Fruit fly (Drosophila melanogaster) whole organism, adult: ENCODE results near the gene eIF5B.

Experiments
- CG11617 ChIP-seq: fragments of 200-800 bp; sonication (Bioruptor generic); optimal IDR thresholded peaks from 2 replicates; lab custom pipeline; 2017; ENCODE audit warnings: mild to moderate bottlenecking, missing biosample characterization, missing genetic modification reagents, missing genetic modification characterization
- CG12768 ChIP-seq: fragments of 200-800 bp; sonication (Bioruptor generic); optimal IDR thresholded peaks from 2 replicates; lab custom pipeline; 2017; ENCODE audit warnings: missing biosample characterization, missing genetic modification characterization, mild to moderate bottlenecking, moderate library complexity, missing genetic modification reagents
- CG14711 ChIP-seq: fragments of 200-800 bp; sonication (Bioruptor generic); optimal IDR thresholded peaks from 2 replicates; lab custom pipeline; 2018; ENCODE audit warnings: missing biosample characterization, mild to moderate bottlenecking, missing genetic modification characterization, moderate library complexity
- CG1620 ChIP-seq: fragments of 200-800 bp; sonication (Bioruptor generic); optimal IDR thresholded peaks from 2 replicates; lab custom pipeline; 2016; ENCODE audit warnings: missing biosample characterization, missing genetic modification characterization
- CG33017 ChIP-seq: fragments of 200-800 bp; sonication (Bioruptor generic); optimal IDR thresholded peaks from 2 replicates; lab custom pipeline; 2018; ENCODE audit warnings: missing biosample characterization, mild to moderate bottlenecking, missing genetic modification characterization, moderate library complexity
- CG5204 ChIP-seq: fragments of 200-800 bp; sonication (Bioruptor generic); optimal IDR thresholded peaks from 2 replicates; lab custom pipeline; 2016; ENCODE audit warnings: missing biosample characterization, missing genetic modification characterization
- CG7045 ChIP-seq: fragments of 200-800 bp; sonication (Bioruptor generic); optimal IDR thresholded peaks from 2 replicates; lab custom pipeline; 2017; ENCODE audit warnings: missing biosample characterization, mild to moderate bottlenecking, missing genetic modification characterization
- CG7101 ChIP-seq: fragments of 200-800 bp; sonication (Bioruptor generic); optimal IDR thresholded peaks from 2 replicates; lab custom pipeline; 2018; ENCODE audit warnings: missing biosample characterization, mild to moderate bottlenecking, missing genetic modification characterization, moderate library complexity
- Clk ChIP-seq: fragments of 200-800 bp; sonication (Bioruptor generic); optimal IDR thresholded peaks from 2 replicates; lab custom pipeline; 2017; ENCODE audit warnings: missing biosample characterization, missing genetic modification characterization
- Crg-1 ChIP-seq: fragments of 200-800 bp; sonication (Bioruptor generic); optimal IDR thresholded peaks from 2 replicates; lab custom pipeline; 2016; ENCODE audit warnings: missing biosample characterization, missing genetic modification characterization
- Hr96 ChIP-seq: fragments of 200-800 bp; sonication (Bioruptor generic); optimal IDR thresholded peaks from 2 replicates; lab custom pipeline; 2016; ENCODE audit warnings: missing biosample characterization, missing genetic modification characterization
- Mnt ChIP-seq: fragments of 200-800 bp; sonication (Bioruptor generic); optimal IDR thresholded peaks from 2 replicates; lab custom pipeline; 2016; ENCODE audit warnings: missing biosample characterization, mild to moderate bottlenecking, missing genetic modification characterization
- bab1 ChIP-seq: fragments of 200-800 bp; sonication (Bioruptor generic); optimal IDR thresholded peaks from 3 replicates; lab custom pipeline; 2019; ENCODE audit warnings: missing biosample characterization, mild to moderate bottlenecking, missing genetic modification characterization, moderate library complexity
- cic ChIP-seq: fragments of 200-800 bp; sonication (Bioruptor generic); optimal IDR thresholded peaks from 2 replicates; lab custom pipeline; 2017; ENCODE audit warnings: missing biosample characterization, mild to moderate bottlenecking, missing genetic modification characterization, moderate library complexity
- cnc ChIP-seq, 2 experiments: fragments of >200 bp; optimal IDR thresholded peaks; 2 replicates each; lab custom pipeline; 2017
- kay ChIP-seq: fragments of 200-800 bp; sonication (Bioruptor generic); peaks from one replicate; lab custom pipeline; 2016; ENCODE audit warnings: missing biosample characterization, missing genetic modification characterization, borderline replicate concordance
- ovo ChIP-seq: fragments of 200-800 bp; sonication (Bioruptor generic); optimal IDR thresholded peaks from 2 replicates; lab custom pipeline; 2016; ENCODE audit warnings: missing biosample characterization, missing genetic modification characterization
- pad ChIP-seq: fragments of 200-800 bp; sonication (Bioruptor generic); optimal IDR thresholded peaks from 3 replicates; lab custom pipeline; 2017; ENCODE audit warnings: missing biosample characterization, missing genetic modification characterization, mild to moderate bottlenecking, moderate library complexity, missing genetic modification reagents
- tj ChIP-seq: fragments of 200-800 bp; sonication (Bioruptor generic); optimal IDR thresholded peaks from 3 replicates; lab custom pipeline; 2017; ENCODE audit warnings: missing biosample characterization, mild to moderate bottlenecking, missing genetic modification characterization, moderate library complexity
- toe ChIP-seq: fragments of 200-800 bp; sonication (Bioruptor generic); optimal IDR thresholded peaks from 2 replicates; lab custom pipeline; 2016; ENCODE audit warnings: missing biosample characterization, missing genetic modification characterization

Gene eIF5B

dm6 chr3L:3479551-3479950, 18.8 kb upstream of the eIF5B start:
- TF ChIP-seq cnc (optimal IDR thresholded peaks at IDR 0.05; lab: Kevin White, UChicago): no peak
- TF ChIP-seq CG11617 (GFP tag; lab: Kevin White, UChicago): no peak
- TF ChIP-seq CG5204: no peak
- TF ChIP-seq Mnt: no peak
- no peak for TF ChIP-seq Hr96
- no peak for TF ChIP-seq bab1 (GFP tag; lab: Kevin White, UChicago)
- TF ChIP-seq CG1620 (GFP tag; lab: Kevin White, UChicago): no peak

dm6 chr3L:3472786-3473185, 12.0 kb upstream of the eIF5B start:
- no peak for TF ChIP-seq Mnt
- peak; percentile 42 for TF ChIP-seq Hr96
- TF ChIP-seq CG33017 (tag; lab: Kevin White, UChicago): peak; percentile 79
- TF ChIP-seq CG5204: peak; percentile 81
- TF ChIP-seq pad: peak; percentile 6
- peak; percentile 52 for TF ChIP-seq CG7101 (tag; lab: Kevin White, UChicago)
- TF ChIP-seq CG11617 (GFP tag; lab: Kevin White, UChicago): peak; percentile 17
- TF ChIP-seq cic (GFP tag; lab: Kevin White, UChicago): no peak
- TF ChIP-seq bab1 (GFP tag; lab: Kevin White, UChicago): no peak
- TF ChIP-seq CG1620 (GFP tag; lab: Kevin White, UChicago): no peak
- TF ChIP-seq tj (GFP tag; lab: Kevin White, UChicago): peak; percentile 0
- TF ChIP-seq CG14711 (tag; lab: Kevin White, UChicago): peak; percentile 50
- no peak for TF ChIP-seq Crg-1
- peak; percentile 58 for TF ChIP-seq Clk (GFP tag; lab: Kevin White, UChicago)
- peak; percentile 67 for TF ChIP-seq toe (GFP tag; lab: Kevin White, UChicago)
- peak; percentile 73 for TF ChIP-seq CG12768 (GFP tag; lab: Kevin White, UChicago)
- TF ChIP-seq kay (GFP tag; lab: Kevin White, UChicago): no peak
- peak; percentile 86 for TF ChIP-seq CG7045 (GFP tag; lab: Kevin White, UChicago)
- no peak for TF ChIP-seq cnc (optimal IDR thresholded peaks at IDR 0.05; lab: Kevin White, UChicago)
- no peak for TF ChIP-seq ovo

dm6 chr3L:3472063-3472528, 11.3 kb upstream of the eIF5B start, which contains the start of the genes CG32267 and CG42324:
Gene CG32267 (minus strand): TSS chr3L:3472113.
Gene CG42324 (plus strand): TSS chr3L:3472447.
- TF ChIP-seq kay (GFP tag; lab: Kevin White, UChicago): peak; percentile 3
- peak; percentile 17 for TF ChIP-seq bab1 (GFP tag; lab: Kevin White, UChicago)
- peak; percentile 75 for TF ChIP-seq Mnt
- TF ChIP-seq cnc (optimal IDR thresholded peaks at IDR 0.05; lab: Kevin White, UChicago): no peak

dm6 chr3L:3471174-3471573, 10.4 kb upstream of the eIF5B start, which contains the start of gene CG14971:
Gene CG14971 (minus strand): TSS chr3L:3471309.
- no peak for TF ChIP-seq toe (GFP tag; lab: Kevin White, UChicago)
- peak; percentile 29 for TF ChIP-seq pad
- peak; percentile 39 for TF ChIP-seq CG14711 (tag; lab: Kevin White, UChicago)
- TF ChIP-seq CG7101 (tag; lab: Kevin White, UChicago): peak; percentile 32
- no peak for TF ChIP-seq Clk (GFP tag; lab: Kevin White, UChicago)
- TF ChIP-seq Mnt: peak; percentile 43
- peak; percentile 66 for TF ChIP-seq bab1 (GFP tag; lab: Kevin White, UChicago)
- peak; percentile 21 for TF ChIP-seq cic (GFP tag; lab: Kevin White, UChicago)
- no peak for TF ChIP-seq cnc (optimal IDR thresholded peaks at IDR 0.05; lab: Kevin White, UChicago)
- no peak for TF ChIP-seq CG11617 (GFP tag; lab: Kevin White, UChicago)
- peak; percentile 51 for TF ChIP-seq Crg-1
- TF ChIP-seq tj (GFP tag; lab: Kevin White, UChicago): no peak
- peak; percentile 42 for TF ChIP-seq CG7045 (GFP tag; lab: Kevin White, UChicago)
- TF ChIP-seq CG33017 (tag; lab: Kevin White, UChicago): peak; percentile 18
- TF ChIP-seq ovo: no peak
- TF ChIP-seq CG1620 (GFP tag; lab: Kevin White, UChicago): peak; percentile 39

dm6 chr3L:3469709-3470108, 8.9 kb upstream of the eIF5B start:
- TF ChIP-seq pad (no peak), cic (GFP tag; lab: Kevin White, UChicago) (peak; percentile 46), CG7045 (GFP tag; lab: Kevin White, UChicago) (peak; percentile 31)

- peak; percentile 9 for TF ChIP-seq pad
- TF ChIP-seq kay (GFP tag; lab: Kevin White, UChicago): no peak
- TF ChIP-seq cic (GFP tag; lab: Kevin White, UChicago): no peak
- TF ChIP-seq bab1 (GFP tag; lab: Kevin White, UChicago): peak; percentile 16
- no peak for TF ChIP-seq CG1620 (GFP tag; lab: Kevin White, UChicago)
- TF ChIP-seq ovo: peak; percentile 41
- no peak for TF ChIP-seq Mnt
- no peak for TF ChIP-seq Crg-1
- TF ChIP-seq Hr96: no peak
Observed at dm6 chr3L:3466200-3466599, 5.4 kb upstream of the eIF5B start, which contains the start of gene CycJ. Gene CycJ (plus strand): TSS chr3L:3466428.
